Fruit fly (Drosophila melanogaster): ENCODE results near the gene Ccm3.

Ccm3 gene

dm6 chr3R:15347822-15348221 lies 23.9 kb upstream of the Ccm3 start, which contains the start of the genes CG42726 and CG42727 (continued):
- TF ChIP-seq YL-1 (GFP tag; optimal IDR thresholded peaks at IDR 0.05) (peak; percentile 21), CG9609 (GFP tag; optimal IDR thresholded peaks at IDR 0.05) (no peak), Sox102F (GFP tag; optimal IDR thresholded peaks at IDR 0.05) (no peak), tin (GFP tag; optimal IDR thresholded peaks at IDR 0.05) (peak; percentile 51), vfl (GFP tag; optimal IDR thresholded peaks at IDR 0.05) (peak; percentile 16), CG18599 (GFP tag; optimal IDR thresholded peaks at IDR 0.05) (peak; percentile 5), CG7963 (GFP tag; IDR thresholded peaks at IDR 0.05; ENCODE audit: partially characterized antibody) (0 out of 3 replicates have a peak, but pooled peaks have one; percentile 16), croc (GFP tag; conservative IDR thresholded peaks at IDR 0.05) (no peak), aop (GFP tag; IDR thresholded peaks at IDR 0.05) (no peak), grn (GFP tag; optimal IDR thresholded peaks at IDR 0.05) (no peak), prd (optimal IDR thresholded peaks at IDR 0.05) (no peak), prd (GFP tag; IDR thresholded peaks at IDR 0.05) (peak; percentile 34; the same call in 1 of the 3 replicates), fd64A (GFP tag; optimal IDR thresholded peaks at IDR 0.05) (no peak), kay (GFP tag; optimal IDR thresholded peaks at IDR 0.05) (no peak), CG8281 (tag; optimal IDR thresholded peaks at IDR 0.05) (no peak), Jarid2 (GFP tag; optimal IDR thresholded peaks at IDR 0.05) (no peak), CG15073 (GFP tag; optimal IDR thresholded peaks at IDR 0.05) (no peak), CG10366 (GFP tag; IDR thresholded peaks at IDR 0.05) (peak; percentile 40; the same call in 1 of the 2 replicates), CG4617 (GFP tag; optimal IDR thresholded peaks at IDR 0.05; ENCODE audit: borderline replicate concordance) (peak; percentile 61), gsb-n (tag; optimal IDR thresholded peaks at IDR 0.05) (no peak), stc (GFP tag; IDR thresholded peaks at IDR 0.05) (0 out of 2 replicates have a peak, but pooled peaks have one; percentile 31), CG16863 (GFP tag; optimal IDR thresholded peaks at IDR 0.05) (no peak), CG15696 (tag; optimal IDR thresholded peaks at IDR 0.05) (peak; percentile 1), Gug (GFP tag; IDR thresholded peaks at IDR 0.05) (no peak), CG8765 (GFP tag; IDR thresholded peaks at IDR 0.05) (no peak), CG6689 (GFP tag; IDR thresholded peaks at IDR 0.05) (peak; percentile 38; the same call in 1 of the 2 replicates), CG10979 (tag; optimal IDR thresholded peaks at IDR 0.05) (peak; percentile 30), Neu2 (GFP tag; optimal IDR thresholded peaks at IDR 0.05; ENCODE audit: borderline replicate concordance) (no peak), sens-2 (GFP tag; IDR thresholded peaks at IDR 0.05) (peak; percentile 35; the same call in 1 of the 2 replicates), lab (GFP tag; optimal IDR thresholded peaks at IDR 0.05) (no peak), CG34376 (GFP tag; optimal IDR thresholded peaks at IDR 0.05) (no peak), CG11696 (GFP tag; IDR thresholded peaks at IDR 0.05) (peak; percentile 41; the same call in 1 of the 2 replicates), lbe (GFP tag; optimal IDR thresholded peaks at IDR 0.05) (peak; percentile 20), br (optimal IDR thresholded peaks at IDR 0.05) (no peak), CG14667 (GFP tag; IDR thresholded peaks at IDR 0.05) (no peak), vnd (GFP tag; IDR thresholded peaks at IDR 0.05; ENCODE audit: partially characterized antibody) (no peak), B-H2 (GFP tag; optimal IDR thresholded peaks at IDR 0.05) (no peak), ssp (GFP tag; IDR thresholded peaks at IDR 0.05) (0 out of 2 replicates have a peak, but pooled peaks have one; percentile 6), cwo (GFP tag; optimal IDR thresholded peaks at IDR 0.05) (no peak), fd96Cb (tag; optimal IDR thresholded peaks at IDR 0.05) (peak; percentile 9), Nf-YB (GFP tag; optimal IDR thresholded peaks at IDR 0.05) (no peak), Ptx1 (GFP tag; IDR thresholded peaks at IDR 0.05) (peak; percentile 31; the same call in 1 of the 2 replicates), Camta (GFP tag; optimal IDR thresholded peaks at IDR 0.05) (no peak), esg (GFP tag; conservative IDR thresholded peaks at IDR 0.05) (0 out of 2 replicates have a peak, but pooled peaks have one; percentile 19), Bdp1 (GFP tag; optimal IDR thresholded peaks at IDR 0.05) (peak; percentile 15), CG12219 (GFP tag; optimal IDR thresholded peaks at IDR 0.05) (no peak), corto (GFP tag; optimal IDR thresholded peaks at IDR 0.05) (no peak), CG12104 (GFP tag; optimal IDR thresholded peaks at IDR 0.05) (no peak), Meics (GFP tag; optimal IDR thresholded peaks at IDR 0.05) (peak; percentile 11), gsb (GFP tag; IDR thresholded peaks at IDR 0.05) (no peak), Ets65A (GFP tag) (no peak)
